Fruit fly (Drosophila melanogaster): Measurements from ENCODE around the gene Reph.
A peak's percentile ranks its signal among the peaks of the same experiment; 100 is the strongest.

The Reph gene

DNA sequence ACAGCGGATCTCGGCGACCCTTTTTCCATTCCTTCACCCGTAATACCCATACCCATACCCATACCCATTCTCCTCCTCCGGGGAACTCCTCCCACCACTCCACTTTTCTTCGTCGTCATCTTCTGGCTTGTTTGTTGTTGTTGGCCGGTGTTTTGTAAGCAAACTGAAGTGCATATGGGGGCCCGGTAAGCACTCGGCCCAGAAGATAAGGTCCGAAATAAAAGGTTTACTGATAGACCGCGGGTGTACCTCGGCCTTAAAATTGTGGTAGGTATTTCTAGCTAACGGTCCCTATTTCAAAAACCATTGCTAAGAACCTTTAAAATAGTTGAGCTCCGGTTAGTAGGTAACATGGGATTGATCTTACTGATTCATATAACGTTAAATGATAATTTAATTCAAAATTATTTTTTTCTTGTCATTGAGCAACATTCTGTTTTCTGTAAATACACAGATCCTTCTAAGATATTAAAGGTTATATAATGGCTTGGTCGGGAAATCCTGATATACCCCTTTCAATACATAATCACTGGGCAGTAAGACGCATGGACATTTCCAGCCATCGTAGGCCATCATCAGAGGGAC lies 27.5 kb upstream of the Reph start (continued):
- peak; percentile 47 for TF ChIP-seq Ssrp (tag; optimal IDR thresholded peaks at IDR 0.05)
- TF ChIP-seq Hr39 (optimal IDR thresholded peaks at IDR 0.05) = no peak
- peak; percentile 41 for TF ChIP-seq Oli (tag; optimal IDR thresholded peaks at IDR 0.05)
- TF ChIP-seq trh (GFP tag; optimal IDR thresholded peaks at IDR 0.05) = peak; percentile 11
- TF ChIP-seq CG15514 (GFP tag; optimal IDR thresholded peaks at IDR 0.05) = no peak
- TF ChIP-seq CG4854 (GFP tag; optimal IDR thresholded peaks at IDR 0.05) = no peak
- TF ChIP-seq CG4282 (GFP tag; optimal IDR thresholded peaks at IDR 0.05) = no peak
- peak; percentile 71 for TF ChIP-seq CG10979 (tag; optimal IDR thresholded peaks at IDR 0.05)
- peak; percentile 69 for TF ChIP-seq phol (tag; optimal IDR thresholded peaks at IDR 0.05)
- TF ChIP-seq CG16863 (GFP tag; optimal IDR thresholded peaks at IDR 0.05) = peak; percentile 52
- peak; percentile 46 for TF ChIP-seq Med (GFP tag)
- TF ChIP-seq CkIIα-i1 (GFP tag; IDR thresholded peaks at IDR 0.05) = no peak
- no peak for TF ChIP-seq peb (GFP tag; IDR thresholded peaks at IDR 0.05)
- TF ChIP-seq CG2875 (GFP tag; optimal IDR thresholded peaks at IDR 0.05) = peak; percentile 36
- peak; percentile 39 for TF ChIP-seq pum (GFP tag; optimal IDR thresholded peaks at IDR 0.05)
- TF ChIP-seq vvl (GFP tag; IDR thresholded peaks at IDR 0.05) = peak; percentile 6; the same call in 1 of the 2 replicates
- TF ChIP-seq CG11695 (GFP tag; IDR thresholded peaks at IDR 0.05) = 0 out of 3 replicates have a peak, but pooled peaks have one; percentile 13
- TF ChIP-seq CG17359 (tag; optimal IDR thresholded peaks at IDR 0.05) = no peak
- TF ChIP-seq CG6254 (GFP tag; optimal IDR thresholded peaks at IDR 0.05) = peak; percentile 29
- TF ChIP-seq Stat92E (GFP tag; optimal IDR thresholded peaks at IDR 0.05) = no peak
- TF ChIP-seq CG7928 (GFP tag; optimal IDR thresholded peaks at IDR 0.05) = no peak
- no peak for TF ChIP-seq CTCF (GFP tag; optimal IDR thresholded peaks at IDR 0.05)
- peak; percentile 32; the same call in 1 of the 3 replicates for TF ChIP-seq dysf (GFP tag; IDR thresholded peaks at IDR 0.05)
- TF ChIP-seq GATAe (GFP tag; conservative IDR thresholded peaks at IDR 0.05) = no peak
- no peak for TF ChIP-seq CG13287 (GFP tag; IDR thresholded peaks at IDR 0.05; ENCODE audit: partially characterized antibody)
- TF ChIP-seq CG9215 (GFP tag; IDR thresholded peaks at IDR 0.05) = 0 out of 2 replicates have a peak, but pooled peaks have one; percentile 13
- peak; percentile 71 for TF ChIP-seq Xrp1 (GFP tag; IDR thresholded peaks at IDR 0.05)
- peak; percentile 52 for TF ChIP-seq CG10267 (tag; optimal IDR thresholded peaks at IDR 0.05)
- no peak for TF ChIP-seq CG9932 (GFP tag; IDR thresholded peaks at IDR 0.05)
- peak; percentile 22 for TF ChIP-seq Atf3 (GFP tag; optimal IDR thresholded peaks at IDR 0.05)
- no peak for TF ChIP-seq CG12659 (GFP tag; optimal IDR thresholded peaks at IDR 0.05)
- no peak for TF ChIP-seq CG9797 (GFP tag; optimal IDR thresholded peaks at IDR 0.05)
- TF ChIP-seq CG13775 (GFP tag; optimal IDR thresholded peaks at IDR 0.05) = peak; percentile 58
- 0 out of 2 replicates have a peak, but pooled peaks have one; percentile 1 for TF ChIP-seq dati (GFP tag; IDR thresholded peaks at IDR 0.05)
- no peak for TF ChIP-seq Oaz (GFP tag; IDR thresholded peaks at IDR 0.05)
- TF ChIP-seq shn (GFP tag; optimal IDR thresholded peaks at IDR 0.05) = peak; percentile 57
- no peak for TF ChIP-seq en (GFP tag; optimal IDR thresholded peaks at IDR 0.05)
- no peak for TF ChIP-seq CG7271 (tag; optimal IDR thresholded peaks at IDR 0.05)
- TF ChIP-seq D (optimal IDR thresholded peaks at IDR 0.05) = no peak
- TF ChIP-seq D (GFP tag; optimal IDR thresholded peaks at IDR 0.05) = peak; percentile 13
- peak; percentile 59 for TF ChIP-seq lmd (GFP tag; IDR thresholded peaks at IDR 0.05)
- peak; percentile 71 for TF ChIP-seq Ets65A (GFP tag)
- TF ChIP-seq CG11398 (GFP tag; optimal IDR thresholded peaks at IDR 0.05) = no peak
- no peak for TF ChIP-seq CG14441 (GFP tag; IDR thresholded peaks at IDR 0.05)
- TF ChIP-seq CG4404 (GFP tag; IDR thresholded peaks at IDR 0.05) = peak; percentile 82
- no peak for TF ChIP-seq sc (optimal IDR thresholded peaks at IDR 0.05)
- TF ChIP-seq sc (GFP tag; optimal IDR thresholded peaks at IDR 0.05) = peak; percentile 40
- TF ChIP-seq CG10366 (GFP tag; IDR thresholded peaks at IDR 0.05) = no peak; the same call in 1 of the 2 replicates
- TF ChIP-seq Hr3 (GFP tag; optimal IDR thresholded peaks at IDR 0.05) = peak; percentile 10
- TF ChIP-seq CG3407 (GFP tag; optimal IDR thresholded peaks at IDR 0.05) = peak; percentile 22
- no peak for TF ChIP-seq Deaf1 (tag; optimal IDR thresholded peaks at IDR 0.05)
- peak; percentile 77 for TF ChIP-seq CG6689 (GFP tag; IDR thresholded peaks at IDR 0.05)
